Worm (Caenorhabditis elegans): Measurements from ENCODE around the gene prp-9.

DNA sequence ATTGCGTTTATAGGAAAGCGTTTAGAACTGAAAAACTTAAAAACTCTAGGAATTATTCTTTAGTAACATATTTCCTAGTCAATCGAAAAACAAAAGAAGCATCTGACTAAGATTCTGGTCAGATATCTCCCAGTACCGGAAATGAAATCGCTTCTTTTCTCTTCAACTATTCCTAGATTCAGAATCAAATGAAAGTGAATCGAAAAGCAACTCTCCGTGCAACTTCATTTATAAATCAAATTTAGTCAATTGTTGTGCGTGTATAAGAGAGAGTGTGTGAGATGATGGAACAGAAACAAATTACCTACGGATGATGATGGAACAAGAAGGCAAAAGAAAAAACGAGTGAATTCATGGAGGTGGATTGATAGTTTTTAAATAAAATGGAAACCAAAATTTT is 34.0 kb upstream of the prp-9 start:
- no peak for TF ChIP-seq T22C8.4 (GFP tag; IDR thresholded peaks at IDR 0.05)
- no peak for TF ChIP-seq ztf-29 (GFP tag; IDR thresholded peaks at IDR 0.05)
- TF ChIP-seq flt-1 (GFP tag; IDR thresholded peaks at IDR 0.05): no peak
